Fruit fly (Drosophila melanogaster) whole organism, wandering third instar larva: Measurements from ENCODE around the gene CtBP.

Source experiments
- Abd-B ChIP-seq: fragments of >200 bp; optimal IDR thresholded peaks from 2 replicates; lab custom pipeline; 2017; ENCODE audit warnings: missing biosample characterization, missing genetic modification characterization
- CG9705 ChIP-seq: fragments of 200-800 bp; sonication (Bioruptor generic); optimal IDR thresholded peaks from 2 replicates; lab custom pipeline; 2018; ENCODE audit warnings: missing biosample characterization, mild to moderate bottlenecking, missing genetic modification characterization
- CrebA ChIP-seq: fragments of 200-800 bp; sonication (Bioruptor generic); optimal IDR thresholded peaks from 2 replicates; lab custom pipeline; 2016; ENCODE audit warnings: missing biosample characterization, mild to moderate bottlenecking, missing genetic modification characterization, borderline replicate concordance
- Dfd ChIP-seq: fragments of >200 bp; optimal IDR thresholded peaks from 2 replicates; lab custom pipeline; 2017; ENCODE audit warnings: missing biosample characterization, missing genetic modification characterization
- GATAd ChIP-seq: sonication (Bioruptor generic); optimal IDR thresholded peaks from 2 replicates; lab custom pipeline; 2016; ENCODE audit warnings: missing biosample characterization, missing genetic modification characterization
- HLH106 ChIP-seq: fragments of 200-800 bp; optimal IDR thresholded peaks from 3 replicates; lab custom pipeline; 2019; ENCODE audit warnings: missing biosample characterization, mild to moderate bottlenecking, missing genetic modification characterization, moderate library complexity
- Hr83 ChIP-seq: fragments of 200-300 bp; sonication (Bioruptor generic); optimal IDR thresholded peaks from 2 replicates; lab custom pipeline; 2016; ENCODE audit warnings: missing biosample characterization, mild to moderate bottlenecking, missing genetic modification characterization, moderate library complexity; ENCODE audit not compliant: poor library complexity, severe bottlenecking
- Myc ChIP-seq: fragments of >200 bp; optimal IDR thresholded peaks from 2 replicates; lab custom pipeline; 2017
- OdsH ChIP-seq: fragments of 200-800 bp; sonication (Bioruptor generic); optimal IDR thresholded peaks from 2 replicates; lab custom pipeline; 2016; ENCODE audit warnings: missing biosample characterization, mild to moderate bottlenecking, missing genetic modification characterization
- Rel ChIP-seq, 2 experiments: fragments of 200-800 bp; sonication (Bioruptor generic) in 1 of 2; optimal IDR thresholded peaks; 2 replicates in 1 of 2; 3 replicates in 1 of 2; lab custom pipeline; 2016 to 2019; ENCODE audit warnings: mild to moderate bottlenecking in 2 of 2, missing biosample characterization in 2 of 2, missing genetic modification characterization in 2 of 2, moderate library complexity in 1 of 2
- Vsx2 ChIP-seq: fragments of 200-300, 225-300 bp; sonication (Bioruptor generic); optimal IDR thresholded peaks from 2 replicates; lab custom pipeline; 2018; ENCODE audit warnings: missing biosample characterization, missing genetic modification characterization; ENCODE audit not compliant: partially characterized antibody
- dl ChIP-seq, 2 experiments: fragments of 175-275, 200-275 bp in 1 of 2; fragments of 200-275 bp in 1 of 2; sonication (Bioruptor generic); optimal IDR thresholded peaks; lab custom pipeline; 2018; ENCODE audit warnings: mild to moderate bottlenecking in 2 of 2, missing biosample characterization in 2 of 2, missing genetic modification characterization in 2 of 2, moderate library complexity in 2 of 2; ENCODE audit not compliant: partially characterized antibody in 2 of 2, insufficient read depth in 1 of 2
- dmrt93B ChIP-seq: fragments of 200-800 bp; sonication (Bioruptor generic); optimal IDR thresholded peaks from 2 replicates; lab custom pipeline; 2018; ENCODE audit warnings: missing biosample characterization, mild to moderate bottlenecking, missing genetic modification characterization
- dsf ChIP-seq: sonication (Bioruptor generic); optimal IDR thresholded peaks from 2 replicates; lab custom pipeline; 2016; ENCODE audit warnings: missing biosample characterization, missing genetic modification characterization, borderline replicate concordance
- ey ChIP-seq: fragments of 200-800 bp; sonication (Bioruptor generic); optimal IDR thresholded peaks from 2 replicates; lab custom pipeline; 2016; ENCODE audit warnings: missing biosample characterization, missing genetic modification characterization
- foxo ChIP-seq, 2 experiments: fragments of 200-800 bp; sonication (Bioruptor generic); optimal IDR thresholded peaks; 2 replicates in 1 of 2; 3 replicates in 1 of 2; lab custom pipeline; 2016 to 2017; ENCODE audit warnings: missing biosample characterization in 2 of 2, missing genetic modification characterization in 2 of 2
- fru ChIP-seq: fragments of 200-800 bp; sonication (Bioruptor generic); optimal IDR thresholded peaks from 3 replicates; lab custom pipeline; 2016; ENCODE audit warnings: missing biosample characterization, mild to moderate bottlenecking, missing genetic modification characterization
- h ChIP-seq: fragments of 200-800 bp; sonication (Bioruptor generic); optimal IDR thresholded peaks from 3 replicates; lab custom pipeline; 2016; ENCODE audit warnings: missing biosample characterization, mild to moderate bottlenecking, missing genetic modification characterization
- jim ChIP-seq: fragments of 175-275, 200-325 bp; sonication (Bioruptor generic); optimal IDR thresholded peaks from 2 replicates; lab custom pipeline; 2016; ENCODE audit warnings: missing biosample characterization, mild to moderate bottlenecking, missing genetic modification characterization
- pan ChIP-seq: fragments of >200 bp; optimal IDR thresholded peaks from 2 replicates; lab custom pipeline; 2017
- psq ChIP-seq: fragments of 200-800 bp; sonication (Bioruptor generic); optimal IDR thresholded peaks from 3 replicates; lab custom pipeline; 2017; ENCODE audit warnings: missing biosample characterization, mild to moderate bottlenecking, missing genetic modification characterization, moderate library complexity
- rgr ChIP-seq: fragments of 200-800 bp; sonication (Bioruptor generic); optimal IDR thresholded peaks from 3 replicates; lab custom pipeline; 2016; ENCODE audit warnings: missing biosample characterization, mild to moderate bottlenecking, missing genetic modification characterization
- sage ChIP-seq: fragments of 200-800 bp; sonication (Bioruptor generic); optimal IDR thresholded peaks from 2 replicates; lab custom pipeline; 2016; ENCODE audit warnings: missing biosample characterization, mild to moderate bottlenecking, missing genetic modification characterization
- sv ChIP-seq: fragments of 200-800 bp; sonication (Bioruptor generic); optimal IDR thresholded peaks from 3 replicates; lab custom pipeline; 2016; ENCODE audit warnings: missing biosample characterization, missing genetic modification characterization
- tai ChIP-seq: sonication (Bioruptor generic); optimal IDR thresholded peaks from 2 replicates; lab custom pipeline; 2016; ENCODE audit warnings: missing biosample characterization, missing genetic modification characterization
- woc ChIP-seq: sonication (Bioruptor generic); optimal IDR thresholded peaks from 2 replicates; lab custom pipeline; 2016; ENCODE audit warnings: missing biosample characterization, mild to moderate bottlenecking, missing genetic modification characterization

CtBP gene

dm6 chr3R:12985828-12986530, 25.5 kb upstream of the CtBP start, which contains the start of gene CG31342:
Gene CG31342, plus strand, starts transcription at chr3R:12986041.
- TF ChIP-seq foxo (GFP tag; optimal IDR thresholded peaks at IDR 0.05; lab: Kevin White, UChicago), result no peak
- peak; percentile 13 for TF ChIP-seq ey (GFP tag; lab: Kevin White, UChicago)
- no peak for TF ChIP-seq fru (GFP tag; lab: Kevin White, UChicago)
- TF ChIP-seq dl (GFP tag; optimal IDR thresholded peaks at IDR 0.05; lab: Kevin White, UChicago; ENCODE audit: insufficient read depth in 1 of 2, partially characterized antibody in 2 of 2), result no peak
- TF ChIP-seq Rel (GFP tag; optimal IDR thresholded peaks at IDR 0.05; lab: Kevin White, UChicago), result no peak
- peak; percentile 20 for TF ChIP-seq Rel (tag; optimal IDR thresholded peaks at IDR 0.05; lab: Kevin White, UChicago)

- TF ChIP-seq HLH106 (tag; lab: Kevin White, UChicago), result no peak
- no peak for TF ChIP-seq ey (GFP tag; lab: Kevin White, UChicago)
- TF ChIP-seq OdsH (GFP tag; lab: Kevin White, UChicago), result no peak
- no peak for TF ChIP-seq Myc (lab: Kevin White, UChicago)
- TF ChIP-seq psq (GFP tag; lab: Kevin White, UChicago), result no peak
- no peak for TF ChIP-seq jim (GFP tag; lab: Kevin White, UChicago)
- TF ChIP-seq Abd-B (GFP tag; lab: Kevin White, UChicago), result no peak
- TF ChIP-seq tai (GFP tag; lab: Kevin White, UChicago), result no peak
Measured at dm6 chr3R:12988411-12988810, 23.0 kb upstream of the CtBP start, which contains the start of gene CG14383. Gene CG14383, minus strand, starts transcription at chr3R:12988511.

dm6 chr3R:12993018-12993417, 18.4 kb upstream of the CtBP start, which contains the start of gene yellow-f:
Gene yellow-f, minus strand, starts transcription at chr3R:12993201.
- TF ChIP-seq sv (GFP tag; lab: Kevin White, UChicago), result no peak
- no peak for TF ChIP-seq OdsH (GFP tag; lab: Kevin White, UChicago)
- no peak for TF ChIP-seq dsf (GFP tag; lab: Kevin White, UChicago)
- TF ChIP-seq Rel (GFP tag; optimal IDR thresholded peaks at IDR 0.05; lab: Kevin White, UChicago), result no peak
- peak; percentile 88 for TF ChIP-seq Rel (tag; optimal IDR thresholded peaks at IDR 0.05; lab: Kevin White, UChicago)
- TF ChIP-seq, all 38 proteins: peak for 1

- TF ChIP-seq tai (GFP tag; lab: Kevin White, UChicago) (no peak), sv (GFP tag; lab: Kevin White, UChicago) (no peak), dl (GFP tag; optimal IDR thresholded peaks at IDR 0.05; lab: Kevin White, UChicago; ENCODE audit: insufficient read depth in 1 of 2, partially characterized antibody in 2 of 2) (no peak), ey (GFP tag; lab: Kevin White, UChicago) (no peak), Rel (GFP tag; optimal IDR thresholded peaks at IDR 0.05; lab: Kevin White, UChicago) (no peak), Rel (tag; optimal IDR thresholded peaks at IDR 0.05; lab: Kevin White, UChicago) (no peak), jim (GFP tag; lab: Kevin White, UChicago) (no peak), Vsx2 (GFP tag; lab: Kevin White, UChicago) (no peak), HLH106 (tag; lab: Kevin White, UChicago) (no peak), woc (GFP tag; lab: Kevin White, UChicago) (no peak), h (GFP tag; lab: Kevin White, UChicago) (no peak), GATAd (no peak), psq (GFP tag; lab: Kevin White, UChicago) (no peak), dsf (GFP tag; lab: Kevin White, UChicago) (no peak)
Measured at dm6 chr3R:12995047-12995446, 16.4 kb upstream of the CtBP start, which contains the start of gene yellow-f2. Gene yellow-f2, minus strand, starts transcription at chr3R:12995147.

dm6 chr3R:12995522-12995921, 15.9 kb upstream of the CtBP start, which contains the start of gene CG7488:
Gene CG7488, plus strand, starts transcription at chr3R:12995620.
- TF ChIP-seq Hr83 (GFP tag; lab: Kevin White, UChicago), result no peak
- TF ChIP-seq CrebA (GFP tag; lab: Kevin White, UChicago), result no peak
- TF ChIP-seq dmrt93B (GFP tag; lab: Kevin White, UChicago), result no peak
- no peak for TF ChIP-seq HLH106 (tag; lab: Kevin White, UChicago)
- TF ChIP-seq rgr (GFP tag; lab: Kevin White, UChicago), result no peak
- TF ChIP-seq psq (GFP tag; lab: Kevin White, UChicago), result no peak
- no peak for TF ChIP-seq Dfd
- TF ChIP-seq dsf (GFP tag; lab: Kevin White, UChicago), result no peak
- no peak for TF ChIP-seq sage (GFP tag; lab: Kevin White, UChicago)
- TF ChIP-seq h (GFP tag; lab: Kevin White, UChicago), result no peak
- no peak for TF ChIP-seq CG9705
- no peak for TF ChIP-seq pan (lab: Kevin White, UChicago)
